Fruit fly (Drosophila melanogaster) whole organism, prepupa: ENCODE measurements around the gene AP-2alpha.

Experiments
- Blimp-1 ChIP-seq: fragments of 200-800 bp; sonication (Bioruptor generic); optimal IDR thresholded peaks from 3 replicates; lab custom pipeline; 2017; ENCODE audit warnings: missing biosample characterization, missing genetic modification characterization, mild to moderate bottlenecking, moderate library complexity, missing genetic modification reagents
- CG16779 ChIP-seq: fragments of 200-800 bp; sonication (Bioruptor generic); optimal IDR thresholded peaks from 3 replicates; lab custom pipeline; 2017; ENCODE audit warnings: missing biosample characterization, mild to moderate bottlenecking, missing genetic modification characterization
- CG32006 ChIP-seq: fragments of 200-800 bp; sonication (Bioruptor generic); optimal IDR thresholded peaks from 3 replicates; lab custom pipeline; 2017; ENCODE audit warnings: missing biosample characterization, mild to moderate bottlenecking, missing genetic modification characterization
- CG4318 ChIP-seq: fragments of 200-800 bp; sonication (Bioruptor generic); optimal IDR thresholded peaks from 3 replicates; lab custom pipeline; 2017; ENCODE audit warnings: missing biosample characterization, mild to moderate bottlenecking, missing genetic modification characterization
- CG6808 ChIP-seq: fragments of 200-800 bp; sonication (Bioruptor generic); optimal IDR thresholded peaks from 3 replicates; lab custom pipeline; 2017; ENCODE audit warnings: missing biosample characterization, missing genetic modification characterization, mild to moderate bottlenecking, moderate library complexity, missing genetic modification reagents
- CG8119 ChIP-seq: fragments of 200-800 bp; sonication (Bioruptor generic); IDR thresholded peaks from 3 replicates; pipeline ENCODE4 v1.3.6; 2022; ENCODE audit warnings: missing biosample characterization, missing genetic modification characterization
- Eip75B ChIP-seq: fragments of 200-800 bp; sonication (Bioruptor generic); optimal IDR thresholded peaks from 3 replicates; lab custom pipeline; 2016; ENCODE audit warnings: missing biosample characterization, missing genetic modification characterization
- Eip93F ChIP-seq: fragments of 200-800 bp; sonication (Bioruptor generic); optimal IDR thresholded peaks from 2 replicates; lab custom pipeline; 2016; ENCODE audit warnings: missing biosample characterization, mild to moderate bottlenecking, missing genetic modification characterization
- Sox102F ChIP-seq: fragments of 200-800 bp; sonication (Bioruptor generic); optimal IDR thresholded peaks from 2 replicates; lab custom pipeline; 2016; ENCODE audit warnings: missing biosample characterization, mild to moderate bottlenecking, missing genetic modification characterization
- net ChIP-seq: fragments of 200-800 bp; sonication (Bioruptor generic); optimal IDR thresholded peaks from 3 replicates; lab custom pipeline; 2016; ENCODE audit warnings: missing biosample characterization, missing genetic modification characterization
- topi ChIP-seq: fragments of 200-800 bp; sonication (Bioruptor generic); optimal IDR thresholded peaks from 3 replicates; lab custom pipeline; 2016; ENCODE audit warnings: missing biosample characterization, missing genetic modification characterization

DNA sequence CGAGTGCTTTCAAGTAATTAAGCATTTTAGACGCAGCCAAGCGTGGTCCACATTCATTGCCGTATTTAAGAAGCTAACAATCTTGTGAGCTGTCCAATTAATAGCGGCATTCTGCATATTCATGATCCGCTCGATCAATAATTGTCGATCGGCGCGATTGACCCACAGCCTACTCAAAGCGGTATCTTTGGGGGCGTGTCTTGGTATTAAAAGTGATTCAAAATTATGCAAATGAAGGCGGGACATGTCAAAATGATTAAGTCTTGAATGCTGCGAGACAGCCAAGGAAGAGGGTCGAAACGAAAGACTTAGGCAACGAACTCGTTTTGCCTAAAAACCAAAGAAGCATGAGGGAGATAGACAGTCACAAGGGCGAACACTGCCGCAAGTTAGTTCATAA is 47.7 kb downstream of the AP-2alpha start:
- TF ChIP-seq CG16779 (tag; lab: Kevin White, UChicago) (no peak), CG32006 (GFP tag; lab: Kevin White, UChicago) (no peak), CG6808 (GFP tag; lab: Kevin White, UChicago) (no peak), Blimp-1 (GFP tag; lab: Kevin White, UChicago) (no peak), CG8119 (no peak), Eip93F (GFP tag; lab: Kevin White, UChicago) (no peak), topi (GFP tag; lab: Kevin White, UChicago) (no peak), CG4318 (GFP tag; lab: Kevin White, UChicago) (no peak), Sox102F (no peak), Eip75B (GFP tag; lab: Kevin White, UChicago) (no peak), net (GFP tag; lab: Kevin White, UChicago) (no peak)
